Worm (Caenorhabditis elegans) whole organism, late embryonic: ENCODE results near the gene Y75B8A.33.
A peak's percentile ranks its signal among the peaks of the same experiment; 100 is the strongest.

Experiments used
- C08G9.2 ChIP-seq: sonication (generic microtip); optimal IDR thresholded peaks from 2 replicates; lab custom pipeline; 2016; ENCODE audit warnings: mild to moderate bottlenecking, missing genetic modification characterization, moderate library complexity, missing compliant biosample characterization
- C38D4.7 ChIP-seq: fragments of 200-800 bp; sonication (Bioruptor generic); optimal IDR thresholded peaks from 2 replicates; lab custom pipeline; 2018; ENCODE audit warnings: mild to moderate bottlenecking, missing genetic modification characterization, moderate library complexity, missing compliant biosample characterization
- F13H6.1 ChIP-seq: sonication (generic microtip); optimal IDR thresholded peaks from 2 replicates; lab custom pipeline; 2016; ENCODE audit warnings: missing genetic modification characterization, missing compliant biosample characterization
- K02D7.2 ChIP-seq: sonication (generic microtip); optimal IDR thresholded peaks from 2 replicates; lab custom pipeline; 2017; ENCODE audit warnings: mild to moderate bottlenecking, missing genetic modification characterization, missing compliant biosample characterization
- K09A11.1 ChIP-seq: sonication (generic microtip); optimal IDR thresholded peaks from 2 replicates; lab custom pipeline; 2017; ENCODE audit warnings: antibody characterized with exemption, mild to moderate bottlenecking, missing genetic modification characterization, missing compliant biosample characterization; ENCODE audit not compliant: insufficient read depth
- ahr-1 ChIP-seq: sonication (generic microtip); optimal IDR thresholded peaks from 2 replicates; lab custom pipeline; 2016; ENCODE audit warnings: missing genetic modification characterization, missing compliant biosample characterization
- ama-1 ChIP-seq: fragments of 150-350 bp; optimal IDR thresholded peaks from 2 replicates; lab custom pipeline; 2014
- ceh-24 ChIP-seq: sonication (generic microtip); optimal IDR thresholded peaks from 2 replicates; lab custom pipeline; 2016; ENCODE audit warnings: mild to moderate bottlenecking, missing genetic modification characterization, missing compliant biosample characterization
- ceh-31 ChIP-seq: sonication (generic microtip); optimal IDR thresholded peaks from 2 replicates; lab custom pipeline; 2016; ENCODE audit warnings: missing genetic modification characterization, missing compliant biosample characterization
- ceh-34 ChIP-seq: sonication (generic microtip); optimal IDR thresholded peaks from 2 replicates; lab custom pipeline; 2016; ENCODE audit warnings: mild to moderate bottlenecking, missing genetic modification characterization, missing compliant biosample characterization
- ceh-48 ChIP-seq: sonication (generic microtip); optimal IDR thresholded peaks from 2 replicates; lab custom pipeline; 2016; ENCODE audit warnings: missing genetic modification characterization, inconsistent platforms, missing compliant biosample characterization
- dmd-4 ChIP-seq: sonication (generic microtip); optimal IDR thresholded peaks from 2 replicates; lab custom pipeline; 2016; ENCODE audit warnings: borderline replicate concordance, missing genetic modification characterization, missing compliant biosample characterization
- dve-1 ChIP-seq: sonication (generic microtip); optimal IDR thresholded peaks from 2 replicates; lab custom pipeline; 2017; ENCODE audit warnings: antibody characterized with exemption, mild to moderate bottlenecking, missing genetic modification characterization, missing compliant biosample characterization
- elt-2 ChIP-seq: sonication (generic microtip); optimal IDR thresholded peaks from 2 replicates; lab custom pipeline; 2016; ENCODE audit warnings: missing genetic modification reagents, missing genetic modification characterization, missing compliant biosample characterization
- elt-4 ChIP-seq: sonication (generic microtip); optimal IDR thresholded peaks from 2 replicates; lab custom pipeline; 2016; ENCODE audit warnings: missing genetic modification characterization, missing compliant biosample characterization
- fkh-6 ChIP-seq: sonication (generic microtip); optimal IDR thresholded peaks from 2 replicates; lab custom pipeline; 2016; ENCODE audit warnings: missing genetic modification characterization, missing compliant biosample characterization
- hlh-30 ChIP-seq: sonication (generic microtip); optimal IDR thresholded peaks from 2 replicates; lab custom pipeline; 2017; ENCODE audit warnings: antibody characterized with exemption, missing genetic modification characterization, missing compliant biosample characterization; ENCODE audit not compliant: insufficient read depth
- hlh-6 ChIP-seq: sonication (generic microtip); optimal IDR thresholded peaks from 2 replicates; lab custom pipeline; 2016; ENCODE audit warnings: missing genotype, missing genetic modification characterization, missing compliant biosample characterization
- hlh-8 ChIP-seq: sonication (generic microtip); optimal IDR thresholded peaks from 2 replicates; lab custom pipeline; 2016; ENCODE audit warnings: missing genotype, missing genetic modification characterization, missing compliant biosample characterization
- madf-2 ChIP-seq: sonication (generic microtip); optimal IDR thresholded peaks from 2 replicates; lab custom pipeline; 2017; ENCODE audit warnings: missing genetic modification characterization, missing compliant biosample characterization
- mec-3 ChIP-seq: sonication (generic microtip); optimal IDR thresholded peaks from 2 replicates; lab custom pipeline; 2016; ENCODE audit warnings: borderline replicate concordance, missing genetic modification characterization, missing compliant biosample characterization
- nfya-1 ChIP-seq: sonication (generic microtip); optimal IDR thresholded peaks from 2 replicates; lab custom pipeline; 2017; ENCODE audit warnings: missing genetic modification characterization, mild to moderate bottlenecking, missing compliant biosample characterization, antibody characterized with exemption, moderate library complexity
- pag-3 ChIP-seq: sonication (generic microtip); optimal IDR thresholded peaks from 2 replicates; lab custom pipeline; 2016; ENCODE audit warnings: missing compliant biosample characterization, missing genetic modification characterization, borderline replicate concordance
- pha-2 ChIP-seq: sonication (generic microtip); optimal IDR thresholded peaks from 2 replicates; lab custom pipeline; 2017; ENCODE audit warnings: mild to moderate bottlenecking, missing genetic modification characterization, missing compliant biosample characterization
- pqm-1 ChIP-seq: sonication (generic microtip); optimal IDR thresholded peaks from 2 replicates; lab custom pipeline; 2016; ENCODE audit warnings: missing genetic modification characterization, missing compliant biosample characterization
- pros-1 ChIP-seq: fragments of 150-350 bp; optimal IDR thresholded peaks from 2 replicates; lab custom pipeline; 2014; ENCODE audit warnings: missing biosample characterization, missing genetic modification reagents, missing genetic modification characterization
- ref-2 ChIP-seq: sonication (generic microtip); optimal IDR thresholded peaks from 2 replicates; lab custom pipeline; 2016; ENCODE audit warnings: missing genetic modification characterization, missing compliant biosample characterization
- rnt-1 ChIP-seq: sonication (generic microtip); optimal IDR thresholded peaks from 2 replicates; lab custom pipeline; 2016; ENCODE audit warnings: missing genetic modification characterization, missing compliant biosample characterization
- sdc-2 ChIP-seq: sonication (generic microtip); optimal IDR thresholded peaks from 2 replicates; lab custom pipeline; 2016; ENCODE audit warnings: missing genotype, missing genetic modification characterization, missing compliant biosample characterization
- sox-2 ChIP-seq: fragments of 200-800 bp; sonication (Bioruptor generic); IDR thresholded peaks from 2 replicates; pipeline ENCODE4 v1.3.6; 2022; ENCODE audit warnings: missing genetic modification reagents, missing genetic modification characterization, missing compliant biosample characterization
- sox-4 ChIP-seq: sonication (generic microtip); optimal IDR thresholded peaks from 2 replicates; lab custom pipeline; 2017; ENCODE audit warnings: mild to moderate bottlenecking, missing genetic modification characterization, inconsistent platforms, missing compliant biosample characterization
- tbx-2 ChIP-seq: sonication (generic microtip); optimal IDR thresholded peaks from 2 replicates; lab custom pipeline; 2016; ENCODE audit warnings: missing genetic modification characterization, missing compliant biosample characterization
- ttx-3 ChIP-seq: sonication (generic microtip); optimal IDR thresholded peaks from 2 replicates; lab custom pipeline; 2016; ENCODE audit warnings: missing genetic modification reagents, missing genetic modification characterization, missing compliant biosample characterization
- unc-3 ChIP-seq, 2 experiments: fragments of 200-800 bp in 1 of 2; sonication (Bioruptor generic) in 1 of 2; sonication (generic microtip) in 1 of 2; conservative IDR thresholded peaks in 1 of 2; optimal IDR thresholded peaks in 1 of 2; 2 replicates each; pipeline versions ENCODE4 v1.3.6 to Lab custom; 2016 to 2022; ENCODE audit warnings: missing compliant biosample characterization in 2 of 2, missing genetic modification characterization in 2 of 2, missing genetic modification reagents in 1 of 2
- unc-42 ChIP-seq: sonication (generic microtip); optimal IDR thresholded peaks from 2 replicates; lab custom pipeline; 2016; ENCODE audit warnings: missing genotype, missing genetic modification characterization, missing compliant biosample characterization
- unc-55 ChIP-seq: sonication (generic microtip); optimal IDR thresholded peaks from 2 replicates; lab custom pipeline; 2017; ENCODE audit warnings: missing biosample characterization, missing genetic modification reagents, missing genetic modification characterization
- ztf-16 ChIP-seq: sonication (generic microtip); optimal IDR thresholded peaks from 2 replicates; lab custom pipeline; 2017; ENCODE audit warnings: missing genetic modification characterization, missing compliant biosample characterization

The Y75B8A.33 gene

DNA sequence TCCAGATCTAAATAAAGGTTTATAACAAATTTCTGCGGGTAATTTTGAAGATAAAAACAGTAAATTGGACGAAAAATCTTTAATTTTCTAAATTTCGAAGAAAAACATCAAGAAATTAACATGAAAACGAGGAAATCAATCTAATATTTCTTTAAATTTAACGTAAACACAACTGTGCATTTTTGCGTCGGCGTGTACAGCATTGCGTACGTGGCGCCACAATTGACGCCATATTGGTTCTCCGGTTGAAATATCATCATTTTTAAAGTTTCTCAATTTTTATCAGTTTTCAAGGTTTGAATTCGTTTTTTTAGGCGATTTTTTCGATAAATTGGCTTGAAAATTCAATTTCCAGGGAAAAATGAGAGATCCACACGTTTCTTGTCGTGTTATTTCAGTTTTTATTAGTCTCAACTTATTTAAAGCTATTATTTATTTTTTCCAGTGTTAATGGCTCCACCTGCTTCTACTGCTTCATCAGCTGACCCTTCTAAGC is 2.9 kb upstream of the Y75B8A.33 start, which contains the start of gene rpt-6:
Gene rpt-6 (plus strand): TSS at position 446 of the 496 bp plus-strand sequence.
- TF ChIP-seq unc-42 (no peak), K09A11.1 (tag; lab: Kevin White, UChicago) (peak; percentile 30), pqm-1 (tag; lab: Kevin White, UChicago) (no peak), dve-1 (tag; lab: Kevin White, UChicago) (no peak), sox-2 (GFP tag; lab: Robert Waterston, UW) (no peak), nfya-1 (tag; lab: Kevin White, UChicago) (peak; percentile 36), unc-55 (GFP tag; lab: Kevin White, UChicago) (no peak)

ce11 chrIII:12369476-12369875 is 2.3 kb upstream of the Y75B8A.33 start:
- TF ChIP-seq ztf-16 (tag; lab: Kevin White, UChicago) (no peak), pag-3 (no peak), ama-1 (lab: Kevin White, UChicago) (no peak), sdc-2 (tag; lab: Kevin White, UChicago) (no peak), nfya-1 (tag; lab: Kevin White, UChicago) (peak; percentile 22), pros-1 (tag; lab: Kevin White, UChicago) (peak; percentile 27), elt-4 (tag; lab: Kevin White, UChicago) (no peak), fkh-6 (tag; lab: Kevin White, UChicago) (no peak), unc-55 (GFP tag; lab: Kevin White, UChicago) (no peak), ceh-31 (tag; lab: Kevin White, UChicago) (peak; percentile 5), F13H6.1 (no peak), madf-2 (no peak), rnt-1 (tag; lab: Kevin White, UChicago) (no peak), pha-2 (tag; lab: Kevin White, UChicago) (no peak), sox-4 (no peak), C08G9.2 (tag; lab: Kevin White, UChicago) (no peak), hlh-30 (tag; lab: Kevin White, UChicago) (no peak)

DNA sequence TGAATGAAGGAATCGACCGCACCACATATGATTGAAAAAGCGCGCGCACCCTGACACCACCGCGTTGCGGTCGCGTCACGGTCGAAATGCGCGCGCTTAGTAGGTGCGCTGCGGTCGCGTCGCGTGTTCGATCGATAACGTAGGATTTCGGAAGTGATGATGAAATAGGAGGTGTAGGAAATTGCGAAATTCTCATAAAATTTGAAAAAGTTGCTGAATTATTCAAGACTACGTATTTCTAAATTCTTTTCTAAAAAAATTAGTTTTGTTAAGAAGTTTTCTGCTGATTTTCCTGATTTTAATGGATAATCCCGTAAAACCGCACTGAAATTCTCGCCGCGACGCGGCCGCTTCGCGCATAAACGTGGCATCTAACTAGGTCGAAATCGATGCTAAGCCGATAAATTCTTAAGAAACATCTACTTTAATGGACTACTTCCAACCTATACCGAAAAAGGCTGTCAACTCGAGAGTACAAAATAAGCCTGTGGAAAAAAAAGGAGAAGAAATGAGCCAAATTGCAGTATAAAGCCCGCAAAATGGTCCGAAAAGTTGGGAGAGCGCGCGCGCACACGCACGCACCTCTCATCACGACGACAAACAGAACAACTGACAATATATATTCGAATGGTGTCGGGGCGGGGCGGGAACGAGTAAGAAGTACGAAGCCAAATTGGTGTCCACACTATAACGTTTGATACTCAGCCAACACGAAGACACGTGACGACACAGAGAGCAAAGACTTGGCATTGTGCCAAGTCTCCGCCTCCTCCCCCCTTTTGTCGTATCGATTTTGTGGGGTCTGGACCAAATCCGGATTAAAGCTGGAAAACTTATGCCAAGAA is 1.5 kb upstream of the Y75B8A.33 start, which contains the start of gene his-72:
Gene his-72 (minus strand): TSS at position 589 of the 845 bp plus-strand sequence.
- TF ChIP-seq hlh-8 (tag; lab: Kevin White, UChicago) (no peak), elt-2 (tag; lab: Kevin White, UChicago) (no peak), unc-55 (GFP tag; lab: Kevin White, UChicago) (peak; percentile 18), hlh-30 (tag; lab: Kevin White, UChicago) (peak; percentile 89), fkh-6 (tag; lab: Kevin White, UChicago) (no peak), ahr-1 (tag; lab: Kevin White, UChicago) (no peak), ref-2 (peak; percentile 27), unc-3 (GFP tag; conservative IDR thresholded peaks at IDR 0.05; lab: Robert Waterston, UW) (no peak), unc-3 (tag; optimal IDR thresholded peaks at IDR 0.05; lab: Kevin White, UChicago) (no peak), ama-1 (lab: Kevin White, UChicago) (peak; percentile 94), dve-1 (tag; lab: Kevin White, UChicago) (no peak), ceh-34 (tag; lab: Kevin White, UChicago) (peak; percentile 2), dmd-4 (tag; lab: Kevin White, UChicago) (peak; percentile 9), pqm-1 (tag; lab: Kevin White, UChicago) (no peak), K02D7.2 (tag; lab: Kevin White, UChicago) (peak; percentile 13), ceh-48 (peak; percentile 77), ceh-31 (tag; lab: Kevin White, UChicago) (peak; percentile 27), rnt-1 (tag; lab: Kevin White, UChicago) (peak; percentile 10), tbx-2 (peak; percentile 10), hlh-6 (peak; percentile 48), mec-3 (tag; lab: Kevin White, UChicago) (no peak), nfya-1 (tag; lab: Kevin White, UChicago) (peak; percentile 9), ttx-3 (tag; lab: Kevin White, UChicago) (peak; percentile 13), ceh-24 (tag; lab: Kevin White, UChicago) (peak; percentile 11), K09A11.1 (tag; lab: Kevin White, UChicago) (no peak), C38D4.7 (GFP tag; lab: Kevin White, UChicago) (peak; percentile 10)
